Worm (Caenorhabditis elegans): ENCODE results near the gene nhr-88.

- TF ChIP-seq mdl-1 (tag; optimal IDR thresholded peaks at IDR 0.05), result no peak
- TF ChIP-seq lin-15B (tag; optimal IDR thresholded peaks at IDR 0.05), result no peak
- TF ChIP-seq ztf-11 (tag; optimal IDR thresholded peaks at IDR 0.05), result no peak
- no peak for TF ChIP-seq nhr-11 (tag; optimal IDR thresholded peaks at IDR 0.05)
- TF ChIP-seq pqm-1 (tag; optimal IDR thresholded peaks at IDR 0.05), result no peak
- TF ChIP-seq pha-4 (tag; optimal IDR thresholded peaks at IDR 0.05), result no peak
- TF ChIP-seq fos-1 (tag; optimal IDR thresholded peaks at IDR 0.05), result no peak
- no peak for TF ChIP-seq nhr-76 (tag; optimal IDR thresholded peaks at IDR 0.05)
- no peak for TF ChIP-seq R02D3.7 (tag; optimal IDR thresholded peaks at IDR 0.05)
- no peak for TF ChIP-seq nhr-25 (tag; optimal IDR thresholded peaks at IDR 0.05)
- no peak for TF ChIP-seq snpc-4 (tag; optimal IDR thresholded peaks at IDR 0.05)
Measured at ce11 chrII:2963619-2964018, 12.8 kb upstream of the nhr-88 start.

All from whole organism, L3 larva.